Fruit fly (Drosophila melanogaster) whole organism, embryonic: ENCODE results near the gene Fatp1.

ENCODE experiments used
- Ada2b ChIP-seq: fragments of 200-800 bp; sonication (Bioruptor generic); IDR thresholded peaks from 2 replicates; pipeline ENCODE4 v1.3.6; 2022; ENCODE audit warnings: missing biosample characterization, missing genetic modification characterization
- Bdp1 ChIP-seq: fragments of 200-800 bp; sonication (Bioruptor generic); optimal IDR thresholded peaks from 3 replicates; lab custom pipeline; 2016; ENCODE audit warnings: missing biosample characterization, missing genetic modification characterization
- Bteb2 ChIP-seq: fragments of 200-800 bp; sonication (Bioruptor generic); optimal IDR thresholded peaks from 2 replicates; lab custom pipeline; 2016; ENCODE audit warnings: missing biosample characterization, missing genetic modification characterization
- CG10147 ChIP-seq: fragments of 200-800 bp; sonication (Bioruptor generic); optimal IDR thresholded peaks from 2 replicates; lab custom pipeline; 2019; ENCODE audit warnings: missing biosample characterization, mild to moderate bottlenecking, missing genetic modification characterization, moderate library complexity
- CG10321 ChIP-seq: fragments of 200-800 bp; sonication (Bioruptor generic); IDR thresholded peaks from 2 replicates; pipeline ENCODE4 v1.3.6; 2022; ENCODE audit warnings: missing biosample characterization, missing genetic modification characterization
- CG11723 ChIP-seq: fragments of 200-800 bp; sonication (Bioruptor generic); optimal IDR thresholded peaks from 2 replicates; lab custom pipeline; 2017; ENCODE audit warnings: missing biosample characterization, mild to moderate bottlenecking, missing genetic modification characterization
- CG1792 ChIP-seq: fragments of 200-800 bp; sonication (Bioruptor generic); optimal IDR thresholded peaks from 2 replicates; lab custom pipeline; 2016; ENCODE audit warnings: missing biosample characterization, missing genetic modification characterization
- CG18262 ChIP-seq: fragments of 200-800 bp; optimal IDR thresholded peaks from 3 replicates; lab custom pipeline; 2019; ENCODE audit warnings: missing biosample characterization, mild to moderate bottlenecking, missing genetic modification characterization, moderate library complexity
- CG2116 ChIP-seq: fragments of 200-800 bp; sonication (Bioruptor generic); optimal IDR thresholded peaks from 3 replicates; lab custom pipeline; 2018; ENCODE audit warnings: missing biosample characterization, mild to moderate bottlenecking, missing genetic modification characterization
- CG2678 ChIP-seq: fragments of 200-800 bp; sonication (Bioruptor generic); optimal IDR thresholded peaks from 3 replicates; lab custom pipeline; 2019; ENCODE audit warnings: missing biosample characterization, mild to moderate bottlenecking, missing genetic modification characterization, moderate library complexity
- CG3726 ChIP-seq: fragments of 200-800 bp; sonication (Bioruptor generic); IDR thresholded peaks from 3 replicates; pipeline ENCODE4, ENCODE4 v1.3.6; 2022; ENCODE audit warnings: missing biosample characterization, missing genetic modification characterization
- CG4854 ChIP-seq: fragments of 200-800 bp; sonication (Bioruptor generic); optimal IDR thresholded peaks from 2 replicates; lab custom pipeline; 2016; ENCODE audit warnings: missing biosample characterization, missing genetic modification characterization, inconsistent platforms
- CG5180 ChIP-seq: fragments of 200-800 bp; sonication (Bioruptor generic); optimal IDR thresholded peaks from 3 replicates; lab custom pipeline; 2017; ENCODE audit warnings: missing biosample characterization, missing genetic modification characterization, mild to moderate bottlenecking, moderate library complexity, missing genetic modification reagents
- CG6854 ChIP-seq: fragments of 200-800 bp; sonication (Bioruptor generic); optimal IDR thresholded peaks from 3 replicates; lab custom pipeline; 2017; ENCODE audit warnings: missing biosample characterization, mild to moderate bottlenecking, missing genetic modification characterization
- CG7271 ChIP-seq: fragments of 200-800 bp; sonication (Bioruptor generic); optimal IDR thresholded peaks from 2 replicates; lab custom pipeline; 2018; ENCODE audit warnings: missing biosample characterization, mild to moderate bottlenecking, missing genetic modification characterization, moderate library complexity
- CG8924 ChIP-seq: fragments of 200-800 bp; optimal IDR thresholded peaks from 3 replicates; lab custom pipeline; 2019; ENCODE audit warnings: missing biosample characterization, mild to moderate bottlenecking, missing genetic modification characterization, moderate library complexity
- CG8944 ChIP-seq: fragments of 200-800 bp; sonication (Bioruptor generic); optimal IDR thresholded peaks from 3 replicates; lab custom pipeline; 2016; ENCODE audit warnings: missing biosample characterization, missing genetic modification characterization
- CG9437 ChIP-seq: fragments of 200-800 bp; sonication (Bioruptor generic); optimal IDR thresholded peaks from 2 replicates; lab custom pipeline; 2018; ENCODE audit warnings: missing biosample characterization, mild to moderate bottlenecking, missing genetic modification characterization
- CG9609 ChIP-seq: fragments of 200-800 bp; sonication (Bioruptor generic); optimal IDR thresholded peaks from 3 replicates; lab custom pipeline; 2016; ENCODE audit warnings: missing biosample characterization, missing genetic modification characterization
- Drgx ChIP-seq: fragments of 200-800 bp; sonication (Bioruptor generic); IDR thresholded peaks from 2 replicates; pipeline ENCODE4 v1.3.6; 2022; ENCODE audit warnings: missing biosample characterization, missing genetic modification characterization
- Ets97D ChIP-seq: fragments of 200-800 bp; sonication (Bioruptor generic); optimal IDR thresholded peaks from 3 replicates; lab custom pipeline; 2016; ENCODE audit warnings: missing biosample characterization, missing genetic modification characterization
- HLH4C ChIP-seq: fragments of 200-800 bp; sonication (Bioruptor generic); IDR thresholded peaks from 3 replicates; pipeline ENCODE4 v1.3.6; 2022; ENCODE audit warnings: missing biosample characterization, missing genetic modification characterization; ENCODE audit not compliant: partially characterized antibody
- Hr3 ChIP-seq: fragments of 200-800 bp; sonication (Bioruptor generic); optimal IDR thresholded peaks from 3 replicates; lab custom pipeline; 2016; ENCODE audit warnings: missing biosample characterization, missing genetic modification characterization
- MTF-1 ChIP-seq: fragments of 200-800 bp; sonication (Bioruptor generic); optimal IDR thresholded peaks from 2 replicates; lab custom pipeline; 2018; ENCODE audit warnings: missing biosample characterization, mild to moderate bottlenecking, missing genetic modification characterization, borderline replicate concordance
- Mrtf ChIP-seq: fragments of 200-800 bp; sonication (Bioruptor generic); IDR thresholded peaks from 3 replicates; pipeline ENCODE4 v1.3.6; 2022; ENCODE audit warnings: missing biosample characterization, missing genetic modification characterization
- Side ChIP-seq: fragments of 200-800 bp; sonication (Bioruptor generic); optimal IDR thresholded peaks from 2 replicates; lab custom pipeline; 2016; ENCODE audit warnings: missing biosample characterization, missing genetic modification characterization
- Six4 ChIP-seq: fragments of 200-800 bp; sonication (Bioruptor generic); optimal IDR thresholded peaks from 2 replicates; lab custom pipeline; 2016; ENCODE audit warnings: missing biosample characterization, missing genetic modification characterization
- ara ChIP-seq: fragments of 200-800 bp; sonication (Bioruptor generic); IDR thresholded peaks from 2 replicates; pipeline ENCODE4 v1.3.6; 2022; ENCODE audit warnings: missing biosample characterization, missing genetic modification characterization
- cwo ChIP-seq: fragments of 200-800 bp; sonication (Bioruptor generic); optimal IDR thresholded peaks from 3 replicates; lab custom pipeline; 2017; ENCODE audit warnings: missing biosample characterization, missing genetic modification characterization, mild to moderate bottlenecking, moderate library complexity, missing genetic modification reagents
- da ChIP-seq: fragments of 200-800 bp; sonication (Bioruptor generic); optimal IDR thresholded peaks from 2 replicates; lab custom pipeline; 2016; ENCODE audit warnings: missing biosample characterization, missing genetic modification characterization
- dmrt11E ChIP-seq: fragments of 200-800 bp; sonication (Bioruptor generic); optimal IDR thresholded peaks from 3 replicates; lab custom pipeline; 2018; ENCODE audit warnings: missing biosample characterization, mild to moderate bottlenecking, missing genetic modification characterization, moderate library complexity
- gro ChIP-seq: fragments of 200-800 bp; sonication (Bioruptor generic); optimal IDR thresholded peaks from 2 replicates; lab custom pipeline; 2016; ENCODE audit warnings: missing biosample characterization, missing genetic modification characterization
- inv ChIP-seq: fragments of 200-800 bp; sonication (Bioruptor generic); IDR thresholded peaks from 2 replicates; pipeline ENCODE4 v1.3.6; 2022; ENCODE audit warnings: missing biosample characterization, missing genetic modification characterization; ENCODE audit not compliant: partially characterized antibody
- lmd ChIP-seq: fragments of 200-800 bp; sonication (Bioruptor generic); IDR thresholded peaks from 2 replicates; pipeline ENCODE4 v1.3.6; 2022; ENCODE audit warnings: missing biosample characterization, missing genetic modification characterization
- lov ChIP-seq, 2 experiments: fragments of 200-800 bp in 1 of 2; fragments of >200 bp in 1 of 2; sonication (Bioruptor generic) in 1 of 2; IDR thresholded peaks in 1 of 2; optimal IDR thresholded peaks in 1 of 2; 2 replicates in 1 of 2; 3 replicates in 1 of 2; pipeline versions ENCODE4 v1.3.6 to Lab custom; 2017 to 2022; ENCODE audit warnings: missing biosample characterization in 1 of 2, missing genetic modification characterization in 1 of 2
- nerfin-2 ChIP-seq: fragments of 200-800 bp; sonication (Bioruptor generic); IDR thresholded peaks from 2 replicates; pipeline ENCODE4 v1.3.6; 2022; ENCODE audit warnings: missing biosample characterization, missing genetic modification characterization; ENCODE audit not compliant: partially characterized antibody
- pita ChIP-seq: fragments of 200-800 bp; sonication (Bioruptor generic); optimal IDR thresholded peaks from 2 replicates; lab custom pipeline; 2017; ENCODE audit warnings: missing biosample characterization, mild to moderate bottlenecking, missing genetic modification characterization
- ranshi ChIP-seq: fragments of 200-800 bp; sonication (Bioruptor generic); IDR thresholded peaks from 2 replicates; pipeline ENCODE4 v1.3.6; 2022; ENCODE audit warnings: missing biosample characterization, missing genetic modification characterization
- rib ChIP-seq: fragments of 200-800 bp; sonication (Bioruptor generic); IDR thresholded peaks from 2 replicates; pipeline ENCODE4 v1.3.6; 2022; ENCODE audit warnings: missing biosample characterization, missing genetic modification characterization
- sc ChIP-seq, 3 experiments: fragments of >200 bp in 2 of 3; fragments of 200-800 bp in 1 of 3; sonication (Bioruptor generic) in 1 of 3; optimal IDR thresholded peaks; 2 replicates in 2 of 3; 3 replicates in 1 of 3; lab custom pipeline; 2017; ENCODE audit warnings: mild to moderate bottlenecking in 1 of 3, missing biosample characterization in 1 of 3, missing genetic modification characterization in 1 of 3, missing genetic modification reagents in 1 of 3
- schlank ChIP-seq: fragments of 200-800 bp; sonication (Bioruptor generic); optimal IDR thresholded peaks from 2 replicates; lab custom pipeline; 2018; ENCODE audit warnings: missing biosample characterization, mild to moderate bottlenecking, missing genetic modification characterization
- sens-2 ChIP-seq: fragments of 200-800 bp; sonication (Bioruptor generic); IDR thresholded peaks from 2 replicates; pipeline ENCODE4 v1.3.6; 2022; ENCODE audit warnings: missing biosample characterization, missing genetic modification characterization
- sisA ChIP-seq: fragments of 200-800 bp; sonication (Bioruptor generic); IDR thresholded peaks from 2 replicates; pipeline ENCODE4 v1.3.6; 2022; ENCODE audit warnings: missing biosample characterization, missing genetic modification characterization
- ssp ChIP-seq: fragments of 200-800 bp; sonication (Bioruptor generic); IDR thresholded peaks from 2 replicates; pipeline ENCODE4 v1.3.6; 2022; ENCODE audit warnings: missing biosample characterization, missing genetic modification characterization
- unc-4 ChIP-seq: fragments of 200-800 bp; sonication (Bioruptor generic); IDR thresholded peaks from 2 replicates; pipeline ENCODE4 v1.3.6; 2022; ENCODE audit warnings: missing biosample characterization, missing genetic modification characterization; ENCODE audit not compliant: partially characterized antibody
- usp ChIP-seq: fragments of >200 bp; optimal IDR thresholded peaks from 2 replicates; lab custom pipeline; 2017; ENCODE audit warnings: missing biosample characterization, missing genetic modification characterization
- wor ChIP-seq: fragments of 200-800 bp; sonication (Bioruptor generic); IDR thresholded peaks from 2 replicates; pipeline ENCODE4 v1.3.6; 2022; ENCODE audit warnings: missing biosample characterization, missing genetic modification characterization
- zen2 ChIP-seq: fragments of 200-800 bp; sonication (Bioruptor generic); IDR thresholded peaks from 3 replicates; pipeline ENCODE4 v1.3.6; 2022; ENCODE audit warnings: missing biosample characterization, missing genetic modification characterization; ENCODE audit not compliant: partially characterized antibody
- zf30C ChIP-seq: fragments of 200-800 bp; sonication (Bioruptor generic); optimal IDR thresholded peaks from 3 replicates; lab custom pipeline; 2018; ENCODE audit warnings: missing biosample characterization, mild to moderate bottlenecking, missing genetic modification characterization

Gene Fatp1

DNA sequence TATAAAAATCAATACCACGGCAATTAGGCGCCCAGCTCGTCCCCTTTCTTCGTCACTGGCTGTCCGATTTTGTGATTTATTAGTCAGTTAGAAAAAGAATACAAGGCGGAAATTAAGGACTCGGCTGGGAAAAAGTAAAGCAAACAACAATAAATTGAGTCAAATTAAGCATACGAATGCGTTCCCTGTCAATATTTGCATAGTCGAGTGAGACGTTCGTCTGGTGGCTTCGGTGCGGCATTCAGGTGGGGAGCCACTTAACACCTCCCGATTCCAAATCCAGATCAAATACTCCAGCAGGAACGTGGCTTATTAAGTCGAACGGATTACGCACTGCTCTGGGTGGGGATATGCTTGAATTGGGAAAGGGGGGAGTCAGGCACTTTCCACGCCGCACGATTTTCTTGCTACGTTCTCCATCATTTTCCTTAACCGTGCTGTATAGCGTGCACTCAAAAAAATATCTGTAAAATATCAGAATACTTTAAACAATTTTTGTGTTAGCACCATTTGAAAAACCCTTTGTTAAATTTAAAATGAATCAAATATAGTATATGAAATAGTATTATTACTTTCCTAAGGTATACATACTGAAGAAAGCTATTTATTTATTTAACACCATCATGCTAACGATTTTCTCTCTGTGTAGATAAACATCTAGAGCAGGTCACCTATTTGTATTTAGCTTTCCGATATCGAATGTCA, 26.2 kb upstream of the Fatp1 start (continued):
- TF ChIP-seq Drgx: no peak
- TF ChIP-seq Ada2b (GFP tag; lab: Robert Waterston, UW): no peak
- TF ChIP-seq Mrtf (GFP tag; lab: Robert Waterston, UW): no peak
- TF ChIP-seq MTF-1 (GFP tag; lab: Kevin White, UChicago): no peak
- peak; percentile 43 for TF ChIP-seq wor (GFP tag; lab: Robert Waterston, UW)
- TF ChIP-seq lov (optimal IDR thresholded peaks at IDR 0.05; lab: Kevin White, UChicago): no peak
- TF ChIP-seq lov (GFP tag; IDR thresholded peaks at IDR 0.05; lab: Robert Waterston, UW): no peak
- no peak for TF ChIP-seq usp (GFP tag; lab: Kevin White, UChicago)
- TF ChIP-seq CG2678 (tag; lab: Kevin White, UChicago): peak; percentile 69
- TF ChIP-seq nerfin-2 (GFP tag; lab: Robert Waterston, UW): no peak
- TF ChIP-seq ranshi (GFP tag; lab: Robert Waterston, UW): no peak
- no peak for TF ChIP-seq schlank (tag; lab: Kevin White, UChicago)
- TF ChIP-seq dmrt11E: peak; percentile 84
- no peak for TF ChIP-seq Side
- no peak for TF ChIP-seq da
- no peak for TF ChIP-seq zen2 (GFP tag; lab: Robert Waterston, UW)
- no peak for TF ChIP-seq CG8944 (GFP tag; lab: Kevin White, UChicago)
- TF ChIP-seq CG10321: no peak
- TF ChIP-seq zf30C: peak; percentile 73
- peak; percentile 79 for TF ChIP-seq CG18262 (tag; lab: Kevin White, UChicago)
- TF ChIP-seq CG10147 (GFP tag; lab: Kevin White, UChicago): no peak
- no peak for TF ChIP-seq CG6854
- TF ChIP-seq CG1792 (GFP tag; lab: Kevin White, UChicago): no peak
- TF ChIP-seq Bteb2 (GFP tag; lab: Kevin White, UChicago): no peak
- TF ChIP-seq CG7271 (tag; lab: Kevin White, UChicago): no peak
- no peak for TF ChIP-seq CG3726 (GFP tag; lab: Robert Waterston, UW)
- TF ChIP-seq sens-2 (GFP tag; lab: Robert Waterston, UW): no peak
- peak; percentile 26 for TF ChIP-seq CG9437 (GFP tag; lab: Kevin White, UChicago)
- TF ChIP-seq CG4854 (GFP tag; lab: Kevin White, UChicago): no peak
- TF ChIP-seq HLH4C (GFP tag; lab: Robert Waterston, UW): no peak
- no peak for TF ChIP-seq gro (GFP tag; lab: Kevin White, UChicago)
- no peak for TF ChIP-seq Ets97D
- TF ChIP-seq pita (GFP tag; lab: Kevin White, UChicago): no peak
- TF ChIP-seq ara (GFP tag; lab: Robert Waterston, UW): peak; percentile 46; the same call in 1 of the 2 replicates
- TF ChIP-seq sisA (GFP tag; lab: Robert Waterston, UW): 0 out of 2 replicates have a peak, but pooled peaks have one; percentile 6
- TF ChIP-seq CG5180: no peak
- TF ChIP-seq CG8924 (tag; lab: Kevin White, UChicago): peak; percentile 65
- TF ChIP-seq CG2116: no peak
- no peak for TF ChIP-seq inv
- no peak for TF ChIP-seq sc (optimal IDR thresholded peaks at IDR 0.05; lab: Kevin White, UChicago)
- TF ChIP-seq sc (GFP tag; optimal IDR thresholded peaks at IDR 0.05; lab: Kevin White, UChicago): peak; percentile 18
- TF ChIP-seq CG11723 (GFP tag; lab: Kevin White, UChicago): no peak
- TF ChIP-seq CG9609 (GFP tag; lab: Kevin White, UChicago): no peak
- TF ChIP-seq Hr3: peak; percentile 69
- peak; percentile 17; the same call in 1 of the 2 replicates for TF ChIP-seq ssp
- TF ChIP-seq Bdp1 (GFP tag; lab: Kevin White, UChicago): no peak
- TF ChIP-seq lmd (GFP tag; lab: Robert Waterston, UW): peak; percentile 40; the same call in 1 of the 2 replicates
- peak; percentile 21 for TF ChIP-seq Six4 (GFP tag; lab: Kevin White, UChicago)
- TF ChIP-seq unc-4: no peak
- no peak for TF ChIP-seq rib (GFP tag; lab: Robert Waterston, UW)
- TF ChIP-seq cwo: no peak
